Worm (Caenorhabditis elegans) whole organism, mixed stage, embryonic: Measurements from ENCODE around the gene mai-1.

Source experiments
- blmp-1 ChIP-seq: fragments of 150-350 bp; optimal IDR thresholded peaks from 2 replicates; lab custom pipeline; 2014; ENCODE audit warnings: missing biosample characterization, missing genetic modification characterization
- elt-3 ChIP-seq: fragments of 150-350 bp; optimal IDR thresholded peaks from 2 replicates; lab custom pipeline; 2014; ENCODE audit warnings: missing biosample characterization, missing genetic modification characterization
- nhr-237 ChIP-seq: fragments of 150-350 bp; optimal IDR thresholded peaks from 2 replicates; lab custom pipeline; 2014; ENCODE audit warnings: missing biosample characterization, missing genetic modification characterization
- sptf-1 ChIP-seq: sonication (generic microtip); optimal IDR thresholded peaks from 2 replicates; lab custom pipeline; 2017; ENCODE audit warnings: mild to moderate bottlenecking, missing genetic modification characterization, moderate library complexity, missing compliant biosample characterization
- unc-120 ChIP-seq: sonication (generic microtip); optimal IDR thresholded peaks from 2 replicates; lab custom pipeline; 2017; ENCODE audit warnings: missing genetic modification characterization, missing compliant biosample characterization; ENCODE audit not compliant: poor library complexity, severe bottlenecking
- unc-39 ChIP-seq: fragments of 150-350 bp; optimal IDR thresholded peaks from 2 replicates; lab custom pipeline; 2014; ENCODE audit warnings: missing biosample characterization, missing genetic modification characterization
- unc-62 ChIP-seq: fragments of 150-350 bp; optimal IDR thresholded peaks from 2 replicates; lab custom pipeline; 2014; ENCODE audit warnings: missing biosample characterization, missing genetic modification reagents, missing genetic modification characterization

DNA sequence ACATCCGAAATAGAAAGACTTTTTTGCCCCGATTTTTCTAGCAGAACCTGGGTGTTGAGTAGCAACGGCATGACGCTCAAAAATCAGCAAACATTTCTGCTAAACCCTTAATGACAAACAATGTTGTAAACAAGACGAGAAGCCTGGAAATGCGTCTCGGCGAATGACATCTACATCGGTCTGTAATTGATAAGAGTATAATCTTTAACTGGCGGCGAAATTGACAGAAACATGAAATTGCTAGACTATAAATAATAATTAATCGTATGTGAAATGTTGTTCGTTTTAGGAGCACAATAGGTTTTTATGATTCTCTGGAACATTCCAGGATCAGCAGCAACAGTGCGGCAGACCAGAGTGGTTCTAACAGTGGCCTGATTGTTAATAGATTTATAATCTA is 25.3 kb upstream of the mai-1 start:
- TF ChIP-seq nhr-237 (tag; lab: Kevin White, UChicago) (no peak), unc-120 (tag; lab: Kevin White, UChicago) (no peak), unc-39 (tag; lab: Kevin White, UChicago) (no peak), blmp-1 (no peak), elt-3 (tag; lab: Kevin White, UChicago) (no peak), unc-62 (no peak), sptf-1 (no peak)
